Fruit fly (Drosophila melanogaster) whole organism, embryonic: ENCODE data around the gene endos.
A peak's percentile ranks its signal among the peaks of the same experiment; 100 is the strongest.

Experiments
- ATbp ChIP-seq: fragments of 200-800 bp; sonication (Bioruptor generic); optimal IDR thresholded peaks from 2 replicates; lab custom pipeline; 2017; ENCODE audit warnings: missing biosample characterization, mild to moderate bottlenecking, missing genetic modification characterization, missing genetic modification reagents
- Ada2b ChIP-seq: fragments of 200-800 bp; sonication (Bioruptor generic); IDR thresholded peaks from 2 replicates; pipeline ENCODE4 v1.3.6; 2022; ENCODE audit warnings: missing biosample characterization, missing genetic modification characterization
- Antp ChIP-seq: fragments of 200-800 bp; sonication (Bioruptor generic); optimal IDR thresholded peaks from 3 replicates; lab custom pipeline; 2016; ENCODE audit warnings: missing biosample characterization, missing genetic modification characterization
- B-H2 ChIP-seq: fragments of 200-800 bp; sonication (Bioruptor generic); optimal IDR thresholded peaks from 2 replicates; lab custom pipeline; 2018; ENCODE audit warnings: missing biosample characterization, mild to moderate bottlenecking, missing genetic modification characterization
- BtbVII ChIP-seq: fragments of 200-800 bp; sonication (Bioruptor generic); optimal IDR thresholded peaks from 3 replicates; lab custom pipeline; 2017; ENCODE audit warnings: missing biosample characterization, mild to moderate bottlenecking, missing genetic modification characterization
- CG10147 ChIP-seq: fragments of 200-800 bp; sonication (Bioruptor generic); optimal IDR thresholded peaks from 2 replicates; lab custom pipeline; 2019; ENCODE audit warnings: missing biosample characterization, mild to moderate bottlenecking, missing genetic modification characterization, moderate library complexity
- CG10654 ChIP-seq: fragments of 200-800 bp; sonication (Bioruptor generic); optimal IDR thresholded peaks from 2 replicates; lab custom pipeline; 2016; ENCODE audit warnings: missing biosample characterization, missing genetic modification characterization
- CG17385 ChIP-seq: fragments of 200-800 bp; sonication (Bioruptor generic); optimal IDR thresholded peaks from 3 replicates; lab custom pipeline; 2018; ENCODE audit warnings: missing biosample characterization, mild to moderate bottlenecking, missing genetic modification characterization
- CG17568 ChIP-seq: fragments of 200-800 bp; sonication (Bioruptor generic); optimal IDR thresholded peaks from 2 replicates; lab custom pipeline; 2018; ENCODE audit warnings: missing biosample characterization, mild to moderate bottlenecking, missing genetic modification characterization, moderate library complexity
- CG17829 ChIP-seq: fragments of 200-800 bp; optimal IDR thresholded peaks from 2 replicates; lab custom pipeline; 2019; ENCODE audit warnings: missing biosample characterization, mild to moderate bottlenecking, missing genetic modification characterization, moderate library complexity
- CG18262 ChIP-seq: fragments of 200-800 bp; optimal IDR thresholded peaks from 3 replicates; lab custom pipeline; 2019; ENCODE audit warnings: missing biosample characterization, mild to moderate bottlenecking, missing genetic modification characterization, moderate library complexity
- CG18599 ChIP-seq: fragments of 200-800 bp; sonication (Bioruptor generic); optimal IDR thresholded peaks from 3 replicates; lab custom pipeline; 2017; ENCODE audit warnings: missing biosample characterization, missing genetic modification characterization, mild to moderate bottlenecking, moderate library complexity, missing genetic modification reagents
- CG18764 ChIP-seq: fragments of 200-800 bp; sonication (Bioruptor generic); optimal IDR thresholded peaks from 3 replicates; lab custom pipeline; 2016; ENCODE audit warnings: missing biosample characterization, missing genetic modification characterization
- CG2678 ChIP-seq: fragments of 200-800 bp; sonication (Bioruptor generic); optimal IDR thresholded peaks from 3 replicates; lab custom pipeline; 2019; ENCODE audit warnings: missing biosample characterization, mild to moderate bottlenecking, missing genetic modification characterization, moderate library complexity
- CG30431 ChIP-seq: fragments of 200-800 bp; sonication (Bioruptor generic); optimal IDR thresholded peaks from 2 replicates; lab custom pipeline; 2017; ENCODE audit warnings: missing biosample characterization, missing genetic modification characterization
- CG4707 ChIP-seq: fragments of 200-800 bp; sonication (Bioruptor generic); optimal IDR thresholded peaks from 2 replicates; lab custom pipeline; 2018; ENCODE audit warnings: missing biosample characterization, mild to moderate bottlenecking, missing genetic modification characterization, moderate library complexity
- CG5953 ChIP-seq: fragments of 200-800 bp; sonication (Bioruptor generic); IDR thresholded peaks from 2 replicates; pipeline ENCODE4 v1.3.6; 2022; ENCODE audit warnings: missing biosample characterization, missing genetic modification characterization
- CG6791 ChIP-seq: fragments of 200-800 bp; sonication (Bioruptor generic); IDR thresholded peaks from 3 replicates; pipeline ENCODE4 v1.3.6; 2022; ENCODE audit warnings: missing biosample characterization, missing genetic modification characterization; ENCODE audit not compliant: partially characterized antibody
- CG7987 ChIP-seq: fragments of 200-800 bp; sonication (Bioruptor generic); optimal IDR thresholded peaks from 2 replicates; lab custom pipeline; 2018; ENCODE audit warnings: missing biosample characterization, mild to moderate bottlenecking, missing genetic modification characterization, moderate library complexity
- CG8290 ChIP-seq, 3 experiments: fragments of 200-800 bp; sonication (Bioruptor generic); optimal IDR thresholded peaks; 2 replicates each; lab custom pipeline; 2016 to 2019; ENCODE audit warnings: missing biosample characterization in 3 of 3, missing genetic modification characterization in 3 of 3, mild to moderate bottlenecking in 2 of 3, moderate library complexity in 1 of 3
- CG8944 ChIP-seq: fragments of 200-800 bp; sonication (Bioruptor generic); optimal IDR thresholded peaks from 3 replicates; lab custom pipeline; 2016; ENCODE audit warnings: missing biosample characterization, missing genetic modification characterization
- CG9437 ChIP-seq: fragments of 200-800 bp; sonication (Bioruptor generic); optimal IDR thresholded peaks from 2 replicates; lab custom pipeline; 2018; ENCODE audit warnings: missing biosample characterization, mild to moderate bottlenecking, missing genetic modification characterization
- CG9932 ChIP-seq: fragments of 200-800 bp; sonication (Bioruptor generic); IDR thresholded peaks from 2 replicates; pipeline ENCODE4 v1.3.6; 2022; ENCODE audit warnings: missing biosample characterization, missing genetic modification characterization
- Chrac-16 ChIP-seq: fragments of 200-800 bp; sonication (Bioruptor generic); optimal IDR thresholded peaks from 3 replicates; lab custom pipeline; 2016; ENCODE audit warnings: missing biosample characterization, missing genetic modification characterization
- CrebB ChIP-seq: fragments of 200-800 bp; sonication (Bioruptor generic); optimal IDR thresholded peaks from 3 replicates; lab custom pipeline; 2018; ENCODE audit warnings: missing biosample characterization, mild to moderate bottlenecking, missing genetic modification characterization
- Dad ChIP-seq: fragments of 200-800 bp; sonication (Bioruptor generic); optimal IDR thresholded peaks from 3 replicates; lab custom pipeline; 2016; ENCODE audit warnings: missing biosample characterization, missing genetic modification characterization
- Dbx ChIP-seq: fragments of 200-800 bp; sonication (Bioruptor generic); IDR thresholded peaks from 3 replicates; pipeline ENCODE4 v1.3.6; 2022; ENCODE audit warnings: missing biosample characterization, missing genetic modification characterization
- ERR ChIP-seq: fragments of 200-800 bp; sonication (Bioruptor generic); optimal IDR thresholded peaks from 2 replicates; lab custom pipeline; 2016; ENCODE audit warnings: missing biosample characterization, missing genetic modification characterization
- Gsc ChIP-seq: fragments of 200-800 bp; sonication (Bioruptor generic); IDR thresholded peaks from 2 replicates; pipeline ENCODE4 v1.3.6; 2022; ENCODE audit warnings: missing biosample characterization, missing genetic modification characterization
- Hr78 ChIP-seq, 2 experiments: fragments of 200-800 bp in 1 of 2; fragments of >200 bp in 1 of 2; sonication (Bioruptor generic) in 1 of 2; optimal IDR thresholded peaks; 2 replicates each; lab custom pipeline; 2017 to 2019; ENCODE audit warnings: missing biosample characterization in 2 of 2, missing genetic modification characterization in 2 of 2, mild to moderate bottlenecking in 1 of 2, moderate library complexity in 1 of 2
- Mrtf ChIP-seq: fragments of 200-800 bp; sonication (Bioruptor generic); IDR thresholded peaks from 3 replicates; pipeline ENCODE4 v1.3.6; 2022; ENCODE audit warnings: missing biosample characterization, missing genetic modification characterization
- Neu2 ChIP-seq: fragments of 200-800 bp; sonication (Bioruptor generic); optimal IDR thresholded peaks from 3 replicates; lab custom pipeline; 2016; ENCODE audit warnings: missing biosample characterization, missing genetic modification characterization, borderline replicate concordance
- Side ChIP-seq: fragments of 200-800 bp; sonication (Bioruptor generic); optimal IDR thresholded peaks from 2 replicates; lab custom pipeline; 2016; ENCODE audit warnings: missing biosample characterization, missing genetic modification characterization
- Sox102F ChIP-seq: fragments of 200-800 bp; sonication (Bioruptor generic); optimal IDR thresholded peaks from 2 replicates; lab custom pipeline; 2018; ENCODE audit warnings: missing biosample characterization, mild to moderate bottlenecking, missing genetic modification characterization, moderate library complexity
- Ssrp ChIP-seq: fragments of 200-800 bp; sonication (Bioruptor generic); optimal IDR thresholded peaks from 2 replicates; lab custom pipeline; 2018; ENCODE audit warnings: missing biosample characterization, mild to moderate bottlenecking, missing genetic modification characterization, moderate library complexity
- abd-A ChIP-seq: fragments of 200-800 bp; sonication (Bioruptor generic); optimal IDR thresholded peaks from 3 replicates; lab custom pipeline; 2019; ENCODE audit warnings: missing biosample characterization, mild to moderate bottlenecking, missing genetic modification characterization, moderate library complexity
- al ChIP-seq: fragments of 200-800 bp; sonication (Bioruptor generic); IDR thresholded peaks from 2 replicates; pipeline ENCODE4 v1.3.6; 2022; ENCODE audit warnings: missing biosample characterization, missing genetic modification characterization
- az2 ChIP-seq: fragments of 200-800 bp; sonication (Bioruptor generic); optimal IDR thresholded peaks from 3 replicates; lab custom pipeline; 2016; ENCODE audit warnings: missing biosample characterization, missing genetic modification characterization
- bcd ChIP-seq: fragments of 200-800 bp; sonication (Bioruptor generic); optimal IDR thresholded peaks from 2 replicates; lab custom pipeline; 2017; ENCODE audit warnings: missing biosample characterization, mild to moderate bottlenecking, missing genetic modification characterization
- cg ChIP-seq: fragments of 200-800 bp; sonication (Bioruptor generic); optimal IDR thresholded peaks from 3 replicates; lab custom pipeline; 2019; ENCODE audit warnings: missing biosample characterization, mild to moderate bottlenecking, missing genetic modification characterization, moderate library complexity
- chinmo ChIP-seq: fragments of 200-800 bp; sonication (Bioruptor generic); IDR thresholded peaks from 4 replicates; pipeline ENCODE4 v1.3.6; 2022; ENCODE audit warnings: missing biosample characterization, missing genetic modification characterization; ENCODE audit not compliant: partially characterized antibody
- da ChIP-seq: fragments of 200-800 bp; sonication (Bioruptor generic); optimal IDR thresholded peaks from 2 replicates; lab custom pipeline; 2016; ENCODE audit warnings: missing biosample characterization, missing genetic modification characterization
- dpn ChIP-seq, 2 experiments: fragments of 200-800 bp; sonication (Bioruptor generic); optimal IDR thresholded peaks; 3 replicates each; lab custom pipeline; 2016; ENCODE audit warnings: missing biosample characterization in 2 of 2, missing genetic modification characterization in 2 of 2
- fd3F ChIP-seq: fragments of 200-800 bp; sonication (Bioruptor generic); optimal IDR thresholded peaks from 2 replicates; lab custom pipeline; 2018; ENCODE audit warnings: missing biosample characterization, mild to moderate bottlenecking, missing genetic modification characterization, moderate library complexity
- sr ChIP-seq: fragments of 200-800 bp; sonication (Bioruptor generic); IDR thresholded peaks from 3 replicates; pipeline ENCODE4 v1.3.6; 2022; ENCODE audit warnings: missing biosample characterization, missing genetic modification characterization
- stc ChIP-seq: fragments of 200-800 bp; sonication (Bioruptor generic); IDR thresholded peaks from 2 replicates; pipeline ENCODE4 v1.3.6; 2022; ENCODE audit warnings: missing biosample characterization, missing genetic modification characterization
- trh ChIP-seq: fragments of 200-800 bp; sonication (Bioruptor generic); optimal IDR thresholded peaks from 2 replicates; lab custom pipeline; 2016; ENCODE audit warnings: missing biosample characterization, missing genetic modification characterization
- unpg ChIP-seq: fragments of 200-800 bp; sonication (Bioruptor generic); optimal IDR thresholded peaks from 3 replicates; lab custom pipeline; 2018; ENCODE audit warnings: missing biosample characterization, mild to moderate bottlenecking, missing genetic modification characterization, moderate library complexity

The endos gene

DNA sequence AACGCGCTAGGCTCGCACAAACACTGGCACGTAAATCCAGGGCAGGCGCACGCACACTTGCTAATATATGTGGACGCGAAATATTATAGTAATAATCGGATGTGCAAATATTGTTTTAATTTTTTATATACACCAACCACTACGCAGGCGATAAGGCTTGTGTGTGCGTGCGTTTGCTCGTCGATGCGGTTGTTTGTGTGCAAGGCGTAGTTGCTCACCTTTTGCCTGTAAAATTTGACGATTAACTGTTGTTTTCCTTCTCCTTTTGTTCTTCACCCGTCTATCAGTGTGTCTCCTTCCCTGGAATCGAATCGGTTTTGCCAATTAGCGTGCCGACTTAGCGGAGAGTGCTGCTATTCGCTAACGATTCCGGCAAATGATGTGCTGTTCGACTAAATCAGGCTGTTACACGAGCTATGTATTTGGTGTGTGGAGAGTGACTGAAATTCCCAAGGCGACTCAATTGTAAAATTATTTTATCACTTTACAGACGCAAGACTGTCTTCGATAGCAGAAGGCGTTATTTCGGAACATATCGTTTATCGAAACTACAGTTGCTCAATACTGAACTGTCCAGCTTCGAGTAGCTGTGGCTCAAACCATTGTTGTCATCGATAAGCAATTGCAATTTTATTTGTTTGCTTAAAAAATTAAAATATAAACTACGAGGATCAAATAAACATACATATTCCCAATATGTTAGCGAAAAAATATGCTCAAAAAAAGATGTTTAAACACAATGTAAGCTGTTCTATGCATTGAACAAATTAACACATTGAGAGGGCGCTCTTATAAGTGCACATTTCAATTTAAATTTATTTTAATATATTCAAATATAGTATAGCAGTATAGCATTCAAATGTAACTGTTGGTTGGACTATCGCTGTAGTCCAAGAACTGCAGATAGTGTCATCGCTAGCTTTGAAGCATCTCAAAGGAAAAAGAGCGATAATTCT is at the start of gene endos, which contains the start of gene CG6650 (continued):
- TF ChIP-seq CG4707 = peak; percentile 41
- no peak for TF ChIP-seq Mrtf (GFP tag; lab: Robert Waterston, UW)
- TF ChIP-seq CG17568 (GFP tag; lab: Kevin White, UChicago) = no peak
- TF ChIP-seq BtbVII (GFP tag; lab: Kevin White, UChicago) = no peak
- no peak for TF ChIP-seq CG9437
- no peak for TF ChIP-seq Gsc (GFP tag; lab: Robert Waterston, UW)
- TF ChIP-seq bcd (GFP tag; lab: Kevin White, UChicago) = no peak
- peak; percentile 17 for TF ChIP-seq Neu2 (GFP tag; lab: Kevin White, UChicago)
- no peak for TF ChIP-seq Sox102F (GFP tag; lab: Kevin White, UChicago)
- TF ChIP-seq CG10147 (GFP tag; lab: Kevin White, UChicago) = no peak
- TF ChIP-seq Dad (GFP tag; lab: Kevin White, UChicago) = no peak
- TF ChIP-seq ATbp = no peak
- no peak for TF ChIP-seq CG5953 (GFP tag; lab: Robert Waterston, UW)
- TF ChIP-seq al (GFP tag; lab: Robert Waterston, UW) = no peak
- no peak for TF ChIP-seq abd-A (tag; lab: Kevin White, UChicago)
- TF ChIP-seq Antp (GFP tag; lab: Kevin White, UChicago) = no peak
- peak; percentile 52 for TF ChIP-seq CG17829 (tag; lab: Kevin White, UChicago)
- TF ChIP-seq CG18599 (GFP tag; lab: Kevin White, UChicago) = peak; percentile 56
- TF ChIP-seq CG8944 (GFP tag; lab: Kevin White, UChicago) = no peak
- TF ChIP-seq CG2678 = peak; percentile 35
- 0 out of 4 replicates have a peak, but pooled peaks have one; percentile 47 for TF ChIP-seq chinmo (GFP tag; lab: Robert Waterston, UW)
- peak; percentile 24 for TF ChIP-seq CG17385 (GFP tag; lab: Kevin White, UChicago)
- TF ChIP-seq fd3F (GFP tag; lab: Kevin White, UChicago) = no peak
- TF ChIP-seq CrebB (tag; lab: Kevin White, UChicago) = no peak
- peak; percentile 69 for TF ChIP-seq B-H2 (GFP tag; lab: Kevin White, UChicago)
- TF ChIP-seq sr (GFP tag; lab: Robert Waterston, UW) = no peak
- no peak for TF ChIP-seq CG18764 (GFP tag; lab: Kevin White, UChicago)
- TF ChIP-seq ERR = no peak
- TF ChIP-seq Chrac-16 (GFP tag; lab: Kevin White, UChicago) = peak; percentile 18
- peak; percentile 24; the same call in 1 of the 3 replicates for TF ChIP-seq Dbx (GFP tag; lab: Robert Waterston, UW)
- no peak for TF ChIP-seq trh
- TF ChIP-seq Hr78 (GFP tag; optimal IDR thresholded peaks at IDR 0.05; lab: Kevin White, UChicago) = no peak
- TF ChIP-seq CG10654 (GFP tag; lab: Kevin White, UChicago) = peak; percentile 13
- TF ChIP-seq stc (GFP tag; lab: Robert Waterston, UW) = no peak
- TF ChIP-seq Side (GFP tag; lab: Kevin White, UChicago) = no peak
- no peak for TF ChIP-seq CG7987 (GFP tag; lab: Kevin White, UChicago)
- peak; percentile 69 for TF ChIP-seq cg (GFP tag; lab: Kevin White, UChicago)
- peak; percentile 58 for TF ChIP-seq CG9932 (GFP tag; lab: Robert Waterston, UW)
- TF ChIP-seq az2 (GFP tag; lab: Kevin White, UChicago) = peak; percentile 14
- TF ChIP-seq Ada2b (GFP tag; lab: Robert Waterston, UW) = no peak
- TF ChIP-seq dpn (GFP tag; optimal IDR thresholded peaks at IDR 0.05; lab: Kevin White, UChicago) = peak in 1 of 2 experiments; percentile 14
- peak; percentile 84 for TF ChIP-seq CG6791 (GFP tag; lab: Robert Waterston, UW)
- no peak for TF ChIP-seq CG30431 (GFP tag; lab: Kevin White, UChicago)
- TF ChIP-seq Ssrp (tag; lab: Kevin White, UChicago) = no peak
- peak; percentile 56 for TF ChIP-seq CG18262
- TF ChIP-seq CG8290 (GFP tag; optimal IDR thresholded peaks at IDR 0.05; lab: Kevin White, UChicago) = peak; percentile 9
- TF ChIP-seq CG8290 (tag; optimal IDR thresholded peaks at IDR 0.05; lab: Kevin White, UChicago) = no peak
- TF ChIP-seq unpg (GFP tag; lab: Kevin White, UChicago) = no peak
- TF ChIP-seq da (GFP tag; lab: Kevin White, UChicago) = no peak
